Worm (Caenorhabditis elegans): ENCODE measurements around the gene skr-4.
A peak's percentile ranks its signal among the peaks of the same experiment; 100 is the strongest.

skr-4 gene

DNA sequence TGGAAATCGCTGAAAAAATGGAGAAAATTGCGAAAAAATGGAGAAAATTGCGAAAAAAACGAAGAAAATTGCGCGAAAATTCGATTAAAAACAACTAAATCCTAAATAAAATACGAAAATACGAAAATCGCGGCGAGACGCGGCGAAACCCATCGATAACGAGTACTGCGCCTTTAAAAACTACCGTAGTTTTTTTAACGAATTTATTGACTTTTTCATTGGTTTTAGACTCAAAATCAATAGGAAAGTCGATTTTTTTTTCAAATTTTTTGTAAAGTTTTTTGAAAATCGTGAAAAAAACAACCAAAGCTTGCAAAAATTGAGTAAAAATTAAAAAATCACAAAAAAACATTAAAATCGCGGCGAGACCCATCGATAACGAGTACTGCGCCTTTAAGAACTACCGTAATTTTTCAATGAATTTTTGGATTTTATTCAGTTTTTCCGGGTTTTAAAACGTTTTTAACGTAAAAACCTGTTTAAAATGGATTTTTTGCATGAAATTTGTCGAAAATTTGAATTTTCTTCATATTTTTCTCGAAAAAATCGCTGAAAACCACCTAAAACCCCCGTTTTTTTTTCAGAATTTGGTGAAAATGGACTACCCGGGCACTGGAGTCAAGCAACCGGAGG is 7.9 kb upstream of the skr-4 start, which contains the start of the genes chk-2 and Y60A3A.19 (continued):
- TF ChIP-seq F23B12.7 (tag; optimal IDR thresholded peaks at IDR 0.05; ENCODE audit: insufficient read depth) (no peak), F57C9.4 (tag; optimal IDR thresholded peaks at IDR 0.05) (no peak), nhr-27 (tag; optimal IDR thresholded peaks at IDR 0.05) (no peak), F57A8.1 (GFP tag; optimal IDR thresholded peaks at IDR 0.05) (no peak), F52B5.7 (tag; optimal IDR thresholded peaks at IDR 0.05) (no peak), snpc-1.3 (tag; optimal IDR thresholded peaks at IDR 0.05; ENCODE audit: insufficient read depth) (peak; percentile 11), mxl-1 (tag; optimal IDR thresholded peaks at IDR 0.05) (no peak), somi-1 (GFP tag; optimal IDR thresholded peaks at IDR 0.05) (no peak), ztf-3 (GFP tag; optimal IDR thresholded peaks at IDR 0.05) (no peak), snpc-4 (GFP tag; optimal IDR thresholded peaks at IDR 0.05) (no peak), snpc-4 (tag; optimal IDR thresholded peaks at IDR 0.05) (no peak), lsy-27 (tag; optimal IDR thresholded peaks at IDR 0.05; ENCODE audit: borderline replicate concordance, insufficient read depth) (no peak), dpff-1 (tag; optimal IDR thresholded peaks at IDR 0.05) (no peak), ceh-100 (GFP tag; IDR thresholded peaks at IDR 0.05) (no peak), atf-7 (tag; optimal IDR thresholded peaks at IDR 0.05) (no peak), ama-1 (optimal IDR thresholded peaks at IDR 0.05) (no peak), ama-1 (GFP tag; optimal IDR thresholded peaks at IDR 0.05) (no peak), efl-1 (GFP tag; optimal IDR thresholded peaks at IDR 0.05) (peak; percentile 69), egl-44 (GFP tag; IDR thresholded peaks at IDR 0.05) (no peak), repo-1 (tag; optimal IDR thresholded peaks at IDR 0.05) (no peak)

ce11 chrV:19922613-19923012 is 1.4 kb upstream of the skr-4 start, which contains the start of gene Y60A3A.16:
Y60A3A.16 (minus strand) TSS chrV:19922713.
- TF ChIP-seq Y95B8A.8 (GFP tag; IDR thresholded peaks at IDR 0.05) = no peak
- TF ChIP-seq xnd-1 (tag; optimal IDR thresholded peaks at IDR 0.05) = no peak
- TF ChIP-seq hmg-1.2 (GFP tag; IDR thresholded peaks at IDR 0.05) = no peak
- TF ChIP-seq F10E7.11 (tag; optimal IDR thresholded peaks at IDR 0.05) = no peak
- TF ChIP-seq ama-1 (optimal IDR thresholded peaks at IDR 0.05) = no peak
- TF ChIP-seq ama-1 (GFP tag; optimal IDR thresholded peaks at IDR 0.05) = no peak
- no peak for TF ChIP-seq repo-1 (tag; optimal IDR thresholded peaks at IDR 0.05)
- TF ChIP-seq him-1 (tag; optimal IDR thresholded peaks at IDR 0.05) = no peak
- TF ChIP-seq snpc-4 (GFP tag; optimal IDR thresholded peaks at IDR 0.05) = no peak
- no peak for TF ChIP-seq snpc-4 (tag; optimal IDR thresholded peaks at IDR 0.05)
- no peak for TF ChIP-seq tbp1 (GFP tag; optimal IDR thresholded peaks at IDR 0.05)

DNA sequence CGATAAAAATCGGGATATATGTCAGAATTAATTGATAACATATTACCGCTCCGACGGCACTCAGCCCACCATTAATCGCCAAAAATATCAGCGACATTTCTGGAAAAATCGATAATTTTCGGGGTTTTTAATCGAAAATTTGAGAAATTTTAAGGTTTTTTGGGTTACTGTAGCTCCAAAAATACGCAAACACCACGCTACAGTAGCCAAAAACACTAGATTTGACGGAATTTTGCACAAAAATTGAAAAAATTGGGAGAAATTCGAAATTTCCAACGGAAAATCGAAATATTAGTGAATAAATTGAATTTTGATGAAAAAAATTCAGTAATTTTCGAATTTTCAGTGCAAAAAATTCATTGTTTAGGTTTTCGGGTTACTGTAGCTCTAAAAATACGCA is 10.2 kb downstream of the skr-4 start, which contains the start of gene algn-7:
Gene algn-7 (minus strand): TSS at position 101 of the 400 bp plus-strand sequence.
- TF ChIP-seq aptf-3 (GFP tag; IDR thresholded peaks at IDR 0.05) (no peak), lsl-1 (GFP tag; optimal IDR thresholded peaks at IDR 0.05) (peak; percentile 8)

DNA sequence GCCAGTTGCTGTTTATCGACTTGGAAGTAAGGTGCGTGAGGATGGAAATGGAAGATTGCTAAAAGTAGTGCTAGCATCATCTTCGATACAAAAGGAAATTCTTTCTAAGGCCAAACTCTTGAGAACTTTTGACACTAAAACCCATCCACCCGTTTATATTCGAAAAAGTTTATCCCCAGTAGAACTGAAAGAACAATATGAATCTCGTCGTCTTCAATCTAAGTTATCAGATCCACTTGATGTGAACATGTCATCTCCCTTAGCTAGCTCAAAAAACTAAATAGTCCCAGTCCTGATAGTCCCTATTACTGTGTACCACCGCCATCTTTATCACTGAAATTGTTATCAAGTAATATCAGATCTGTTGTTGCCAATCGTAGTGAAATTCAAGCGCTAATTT is 12.9 kb downstream of the skr-4 start:
- TF ChIP-seq F49E8.2 (tag; optimal IDR thresholded peaks at IDR 0.05; ENCODE audit: insufficient read depth) = no peak
- TF ChIP-seq mes-4 (tag; optimal IDR thresholded peaks at IDR 0.05) = no peak
- TF ChIP-seq nhr-90 (tag; optimal IDR thresholded peaks at IDR 0.05) = no peak
- no peak for TF ChIP-seq die-1 (tag; optimal IDR thresholded peaks at IDR 0.05)
- no peak for TF ChIP-seq ztf-22 (GFP tag; optimal IDR thresholded peaks at IDR 0.05)
- no peak for TF ChIP-seq hmg-1.2 (GFP tag; IDR thresholded peaks at IDR 0.05)
- no peak for TF ChIP-seq lin-40 (tag; optimal IDR thresholded peaks at IDR 0.05)
- TF ChIP-seq tlf-1 (GFP tag; optimal IDR thresholded peaks at IDR 0.05) = no peak
- no peak for TF ChIP-seq F22D6.2 (tag; optimal IDR thresholded peaks at IDR 0.05)
- no peak for TF ChIP-seq ztf-28 (GFP tag; IDR thresholded peaks at IDR 0.05)
- TF ChIP-seq madf-3 (GFP tag; IDR thresholded peaks at IDR 0.05) = no peak
- no peak for TF ChIP-seq rec-8 (tag; optimal IDR thresholded peaks at IDR 0.05)
- TF ChIP-seq ets-4 (GFP tag; optimal IDR thresholded peaks at IDR 0.05) = no peak
- no peak for TF ChIP-seq madf-6 (GFP tag; IDR thresholded peaks at IDR 0.05)
- TF ChIP-seq B0019.2 (GFP tag; conservative IDR thresholded peaks at IDR 0.05) = no peak
